ENCODE assay signal across 1 fruit fly cellular context in the genomic region with DNA sequence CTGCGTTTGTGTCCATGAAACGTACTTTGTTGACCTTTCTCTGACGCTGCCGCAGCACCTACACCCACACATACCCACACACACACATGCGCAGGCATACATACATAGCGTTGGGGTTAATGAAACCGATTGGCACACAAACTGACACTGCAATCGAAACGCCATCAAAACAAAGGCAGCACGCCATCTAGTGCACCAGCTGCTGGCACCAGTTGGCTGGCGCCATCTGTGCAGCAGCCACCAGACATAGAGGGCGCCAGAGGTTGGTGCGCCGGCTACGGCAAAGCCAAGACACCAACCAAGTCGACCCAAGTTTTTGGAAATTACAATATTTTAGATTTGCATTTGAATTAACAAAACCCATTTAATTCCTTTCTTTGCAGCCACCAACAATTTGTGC.
TF ChIP-seq lines count a peak whose summit lies in the region.

No protein-coding gene starts in this region.

TF ChIP-seq in whole organism, embryonic, 481 proteins besides CTCF, POLR2A, EP300 and RAD21 (continued from another document and continues in another):
- TF ChIP-seq CG10209 (GFP tag; optimal IDR thresholded peaks at IDR 0.05; lab: Kevin White, UChicago), result peak; percentile 50
- 0 out of 2 replicates have a peak, but pooled peaks have one; percentile 11 for TF ChIP-seq dati (GFP tag; IDR thresholded peaks at IDR 0.05; lab: Robert Waterston, UW)
- no peak for TF ChIP-seq Nf-YB (GFP tag; optimal IDR thresholded peaks at IDR 0.05; lab: Kevin White, UChicago)
- TF ChIP-seq GATAe (GFP tag; conservative IDR thresholded peaks at IDR 0.05; lab: Robert Waterston, UW), result no peak
- no peak for TF ChIP-seq eve (GFP tag; optimal IDR thresholded peaks at IDR 0.05; lab: Kevin White, UChicago)
- peak; percentile 40 for TF ChIP-seq fu2 (GFP tag; optimal IDR thresholded peaks at IDR 0.05; lab: Kevin White, UChicago)
- TF ChIP-seq CG1647 (GFP tag; optimal IDR thresholded peaks at IDR 0.05; lab: Kevin White, UChicago), result peak; percentile 57
- no peak for TF ChIP-seq CG1233 (GFP tag; optimal IDR thresholded peaks at IDR 0.05; lab: Kevin White, UChicago)
- no peak for TF ChIP-seq CG31224 (GFP tag; IDR thresholded peaks at IDR 0.05; lab: Robert Waterston, UW)
- TF ChIP-seq Bgb (GFP tag; IDR thresholded peaks at IDR 0.05; lab: Robert Waterston, UW; ENCODE audit: partially characterized antibody), result peak; percentile 70
- peak; percentile 54 for TF ChIP-seq CG17359 (tag; optimal IDR thresholded peaks at IDR 0.05; lab: Kevin White, UChicago)
- TF ChIP-seq CG32767 (GFP tag; IDR thresholded peaks at IDR 0.05; lab: Robert Waterston, UW), result no peak
- peak; percentile 38 for TF ChIP-seq CG13424 (tag; optimal IDR thresholded peaks at IDR 0.05; lab: Kevin White, UChicago)
- no peak; the same call in 1 of the 2 replicates for TF ChIP-seq CG17612 (GFP tag; IDR thresholded peaks at IDR 0.05; lab: Robert Waterston, UW)
- TF ChIP-seq bbx (GFP tag; IDR thresholded peaks at IDR 0.05; lab: Robert Waterston, UW; ENCODE audit: partially characterized antibody), result peak; percentile 53
- peak; percentile 44; the same call in 1 of the 3 replicates for TF ChIP-seq CG6175 (GFP tag; IDR thresholded peaks at IDR 0.05; lab: Robert Waterston, UW)
- TF ChIP-seq Deaf1 (tag; optimal IDR thresholded peaks at IDR 0.05; lab: Kevin White, UChicago), result peak; percentile 5
- TF ChIP-seq HmgD (GFP tag; optimal IDR thresholded peaks at IDR 0.05; lab: Kevin White, UChicago), result peak; percentile 90
- TF ChIP-seq CG9876 (GFP tag; optimal IDR thresholded peaks at IDR 0.05; lab: Kevin White, UChicago), result peak; percentile 81
- no peak for TF ChIP-seq CG10565 (GFP tag; optimal IDR thresholded peaks at IDR 0.05; lab: Kevin White, UChicago)
- TF ChIP-seq CG33557 (GFP tag; optimal IDR thresholded peaks at IDR 0.05; lab: Kevin White, UChicago), result no peak
- peak; percentile 26 for TF ChIP-seq B-H2 (GFP tag; optimal IDR thresholded peaks at IDR 0.05; lab: Kevin White, UChicago)
- TF ChIP-seq ems (GFP tag; optimal IDR thresholded peaks at IDR 0.05; lab: Kevin White, UChicago), result no peak
- no peak for TF ChIP-seq bowl (GFP tag; IDR thresholded peaks at IDR 0.05; lab: Robert Waterston, UW)
- no peak for TF ChIP-seq CG11696 (GFP tag; IDR thresholded peaks at IDR 0.05; lab: Robert Waterston, UW)
- TF ChIP-seq Dip3 (GFP tag; optimal IDR thresholded peaks at IDR 0.05; lab: Kevin White, UChicago), result peak; percentile 36
- peak; percentile 21 for TF ChIP-seq CG2678 (tag; optimal IDR thresholded peaks at IDR 0.05; lab: Kevin White, UChicago)
- TF ChIP-seq hkb (optimal IDR thresholded peaks at IDR 0.05; lab: Kevin White, UChicago), result peak; percentile 97
- TF ChIP-seq hkb (GFP tag; IDR thresholded peaks at IDR 0.05; lab: Robert Waterston, UW), result no peak
- peak; percentile 28 for TF ChIP-seq CG10274 (GFP tag; optimal IDR thresholded peaks at IDR 0.05; lab: Kevin White, UChicago)
- no peak for TF ChIP-seq Sry-β (GFP tag; optimal IDR thresholded peaks at IDR 0.05; lab: Kevin White, UChicago)
- TF ChIP-seq tio (GFP tag; optimal IDR thresholded peaks at IDR 0.05; lab: Kevin White, UChicago), result no peak
- peak; percentile 28 for TF ChIP-seq dm (GFP tag; optimal IDR thresholded peaks at IDR 0.05; lab: Kevin White, UChicago)
- no peak for TF ChIP-seq hbn (GFP tag; IDR thresholded peaks at IDR 0.05; lab: Robert Waterston, UW; ENCODE audit: partially characterized antibody)
- TF ChIP-seq CG6854 (GFP tag; optimal IDR thresholded peaks at IDR 0.05; lab: Kevin White, UChicago), result no peak
- TF ChIP-seq NC2β (GFP tag; optimal IDR thresholded peaks at IDR 0.05; lab: Kevin White, UChicago), result peak; percentile 58
- TF ChIP-seq Ssrp (tag; optimal IDR thresholded peaks at IDR 0.05; lab: Kevin White, UChicago), result no peak
- TF ChIP-seq CG5180 (GFP tag; optimal IDR thresholded peaks at IDR 0.05; lab: Kevin White, UChicago), result no peak
- TF ChIP-seq salm (tag; optimal IDR thresholded peaks at IDR 0.05; lab: Kevin White, UChicago), result no peak
- TF ChIP-seq ind (GFP tag; optimal IDR thresholded peaks at IDR 0.05; lab: Kevin White, UChicago), result peak; percentile 71
- no peak for TF ChIP-seq Atf6 (GFP tag; IDR thresholded peaks at IDR 0.05; lab: Robert Waterston, UW)
- no peak for TF ChIP-seq inv (GFP tag; IDR thresholded peaks at IDR 0.05; lab: Robert Waterston, UW; ENCODE audit: partially characterized antibody)
- TF ChIP-seq BEAF-32 (GFP tag; optimal IDR thresholded peaks at IDR 0.05; lab: Kevin White, UChicago), result peak; percentile 10
- 0 out of 2 replicates have a peak, but pooled peaks have one; percentile 28 for TF ChIP-seq MBD-R2 (GFP tag; IDR thresholded peaks at IDR 0.05; lab: Robert Waterston, UW)
- no peak for TF ChIP-seq Hand (GFP tag; optimal IDR thresholded peaks at IDR 0.05; lab: Kevin White, UChicago)
- TF ChIP-seq Meics (GFP tag; optimal IDR thresholded peaks at IDR 0.05; lab: Kevin White, UChicago), result peak; percentile 54
- no peak for TF ChIP-seq Doc2 (GFP tag; IDR thresholded peaks at IDR 0.05; lab: Robert Waterston, UW)
- TF ChIP-seq schlank (tag; optimal IDR thresholded peaks at IDR 0.05; lab: Kevin White, UChicago), result no peak
- no peak for TF ChIP-seq dmrt99B (tag; optimal IDR thresholded peaks at IDR 0.05; lab: Kevin White, UChicago)
- no peak for TF ChIP-seq ap (GFP tag; IDR thresholded peaks at IDR 0.05; lab: Robert Waterston, UW)
- no peak for TF ChIP-seq CG31441 (GFP tag; IDR thresholded peaks at IDR 0.05; lab: Robert Waterston, UW)
- TF ChIP-seq cas (GFP tag; IDR thresholded peaks at IDR 0.05; lab: Robert Waterston, UW), result no peak
- no peak for TF ChIP-seq CG7745 (tag; optimal IDR thresholded peaks at IDR 0.05; lab: Kevin White, UChicago)
- no peak for TF ChIP-seq z (GFP tag; IDR thresholded peaks at IDR 0.05; lab: Robert Waterston, UW)
- peak; percentile 56 for TF ChIP-seq CG17912 (GFP tag; optimal IDR thresholded peaks at IDR 0.05; lab: Kevin White, UChicago)
- 0 out of 2 replicates have a peak, but pooled peaks have one; percentile 9 for TF ChIP-seq dimm (GFP tag; IDR thresholded peaks at IDR 0.05; lab: Robert Waterston, UW)
- TF ChIP-seq Camta (GFP tag; optimal IDR thresholded peaks at IDR 0.05; lab: Kevin White, UChicago), result peak; percentile 64
- TF ChIP-seq trh (GFP tag; optimal IDR thresholded peaks at IDR 0.05; lab: Kevin White, UChicago), result no peak
- peak; percentile 68 for TF ChIP-seq tgo (GFP tag; IDR thresholded peaks at IDR 0.05; lab: Robert Waterston, UW)
- TF ChIP-seq CG12659 (GFP tag; optimal IDR thresholded peaks at IDR 0.05; lab: Kevin White, UChicago), result peak; percentile 22
- TF ChIP-seq fd102C (GFP tag; optimal IDR thresholded peaks at IDR 0.05; lab: Kevin White, UChicago), result no peak
- TF ChIP-seq CG12769 (tag; optimal IDR thresholded peaks at IDR 0.05; lab: Kevin White, UChicago), result peak; percentile 68
- peak; percentile 62; the same call in 1 of the 2 replicates for TF ChIP-seq danr (GFP tag; IDR thresholded peaks at IDR 0.05; lab: Robert Waterston, UW)
- peak; percentile 32; the same call in 1 of the 2 replicates for TF ChIP-seq CG7372 (GFP tag; IDR thresholded peaks at IDR 0.05; lab: Robert Waterston, UW)
- TF ChIP-seq NC2α (GFP tag; optimal IDR thresholded peaks at IDR 0.05; lab: Kevin White, UChicago), result peak; percentile 33
- TF ChIP-seq h (optimal IDR thresholded peaks at IDR 0.05; lab: Kevin White, UChicago), result no peak
- peak; percentile 52 for TF ChIP-seq CG14710 (tag; optimal IDR thresholded peaks at IDR 0.05; lab: Kevin White, UChicago)
- peak; percentile 38 for TF ChIP-seq CG31365 (tag; optimal IDR thresholded peaks at IDR 0.05; lab: Kevin White, UChicago)
- TF ChIP-seq CG17829 (tag; optimal IDR thresholded peaks at IDR 0.05; lab: Kevin White, UChicago), result peak; percentile 69
- peak; percentile 61; the same call in 1 of the 2 replicates for TF ChIP-seq CG14014 (GFP tag; IDR thresholded peaks at IDR 0.05; lab: Robert Waterston, UW)
- TF ChIP-seq wor (GFP tag; IDR thresholded peaks at IDR 0.05; lab: Robert Waterston, UW), result no peak
- peak; percentile 72; the same call in 1 of the 2 replicates for TF ChIP-seq HLH3B (GFP tag; IDR thresholded peaks at IDR 0.05; lab: Robert Waterston, UW)
- no peak for TF ChIP-seq gsb-n (tag; optimal IDR thresholded peaks at IDR 0.05; lab: Kevin White, UChicago)
- no peak for TF ChIP-seq Awh (GFP tag; IDR thresholded peaks at IDR 0.05; lab: Robert Waterston, UW)
- peak; percentile 17 for TF ChIP-seq CG12155 (GFP tag; optimal IDR thresholded peaks at IDR 0.05; lab: Kevin White, UChicago)
- peak; percentile 77 for TF ChIP-seq CG3163 (GFP tag; optimal IDR thresholded peaks at IDR 0.05; lab: Kevin White, UChicago)
- peak; percentile 72 for TF ChIP-seq ssp (GFP tag; IDR thresholded peaks at IDR 0.05; lab: Robert Waterston, UW)
- TF ChIP-seq CG14441 (GFP tag; IDR thresholded peaks at IDR 0.05; lab: Robert Waterston, UW), result peak; percentile 73
- TF ChIP-seq CG7271 (tag; optimal IDR thresholded peaks at IDR 0.05; lab: Kevin White, UChicago), result no peak
- TF ChIP-seq Hr78 (GFP tag; optimal IDR thresholded peaks at IDR 0.05; lab: Kevin White, UChicago), result peak in 1 of 2 experiments; percentile 85
- TF ChIP-seq pfk (GFP tag; optimal IDR thresholded peaks at IDR 0.05; lab: Kevin White, UChicago), result no peak
- TF ChIP-seq gsb (GFP tag; IDR thresholded peaks at IDR 0.05; lab: Robert Waterston, UW), result peak; percentile 56
- TF ChIP-seq gfzf (GFP tag; optimal IDR thresholded peaks at IDR 0.05; lab: Kevin White, UChicago), result peak; percentile 45
- peak; percentile 56 for TF ChIP-seq CG4404 (GFP tag; IDR thresholded peaks at IDR 0.05; lab: Robert Waterston, UW)
- peak; percentile 86 for TF ChIP-seq ken (GFP tag; IDR thresholded peaks at IDR 0.05; lab: Robert Waterston, UW)
- no peak for TF ChIP-seq CG8924 (tag; optimal IDR thresholded peaks at IDR 0.05; lab: Kevin White, UChicago)
- no peak for TF ChIP-seq CG3281 (GFP tag; optimal IDR thresholded peaks at IDR 0.05; lab: Kevin White, UChicago)
- peak; percentile 37; the same call in 2 of the 3 replicates for TF ChIP-seq row (GFP tag; IDR thresholded peaks at IDR 0.05; lab: Robert Waterston, UW)
- TF ChIP-seq btn (GFP tag; optimal IDR thresholded peaks at IDR 0.05; lab: Kevin White, UChicago), result no peak
- peak; percentile 17 for TF ChIP-seq twi (tag; optimal IDR thresholded peaks at IDR 0.05; lab: Kevin White, UChicago)
- TF ChIP-seq CG17568 (GFP tag; optimal IDR thresholded peaks at IDR 0.05; lab: Kevin White, UChicago), result no peak
- peak; percentile 59 for TF ChIP-seq CG11504 (tag; optimal IDR thresholded peaks at IDR 0.05; lab: Kevin White, UChicago)
- TF ChIP-seq CG12236 (GFP tag; optimal IDR thresholded peaks at IDR 0.05; lab: Kevin White, UChicago), result no peak
- TF ChIP-seq CG4730 (GFP tag; IDR thresholded peaks at IDR 0.05; lab: Robert Waterston, UW), result peak; percentile 57; the same call in 1 of the 2 replicates
- no peak for TF ChIP-seq CG11398 (GFP tag; optimal IDR thresholded peaks at IDR 0.05; lab: Kevin White, UChicago)
- TF ChIP-seq ranshi (GFP tag; IDR thresholded peaks at IDR 0.05; lab: Robert Waterston, UW), result peak; percentile 78
- TF ChIP-seq slou (GFP tag; optimal IDR thresholded peaks at IDR 0.05; lab: Kevin White, UChicago), result peak; percentile 49
- peak; percentile 86 for TF ChIP-seq jumu (GFP tag; optimal IDR thresholded peaks at IDR 0.05; lab: Kevin White, UChicago)
- TF ChIP-seq oc (tag; optimal IDR thresholded peaks at IDR 0.05; lab: Kevin White, UChicago), result no peak
- TF ChIP-seq Med (GFP tag; lab: Kevin White, UChicago), result peak; percentile 97
- TF ChIP-seq CG4820 (GFP tag; optimal IDR thresholded peaks at IDR 0.05; lab: Kevin White, UChicago), result peak; percentile 63
- TF ChIP-seq tna (GFP tag; IDR thresholded peaks at IDR 0.05; lab: Robert Waterston, UW; ENCODE audit: partially characterized antibody), result no peak
- TF ChIP-seq vnd (GFP tag; IDR thresholded peaks at IDR 0.05; lab: Robert Waterston, UW; ENCODE audit: partially characterized antibody), result no peak
- TF ChIP-seq br (optimal IDR thresholded peaks at IDR 0.05; lab: Kevin White, UChicago), result no peak
- TF ChIP-seq CG10959 (GFP tag; IDR thresholded peaks at IDR 0.05; lab: Robert Waterston, UW), result peak; percentile 83
- TF ChIP-seq Nf-YC (tag; optimal IDR thresholded peaks at IDR 0.05; lab: Kevin White, UChicago), result peak; percentile 34
- TF ChIP-seq PHDP (tag; optimal IDR thresholded peaks at IDR 0.05; lab: Kevin White, UChicago), result no peak
- peak; percentile 57 for TF ChIP-seq CoRest (tag; optimal IDR thresholded peaks at IDR 0.05; lab: Kevin White, UChicago)
- TF ChIP-seq Dip2 (GFP tag; IDR thresholded peaks at IDR 0.05; lab: Robert Waterston, UW), result peak; percentile 100
- TF ChIP-seq CG7357 (GFP tag; IDR thresholded peaks at IDR 0.05; lab: Robert Waterston, UW), result 0 out of 3 replicates have a peak, but pooled peaks have one; percentile 11
- TF ChIP-seq sr (GFP tag; IDR thresholded peaks at IDR 0.05; lab: Robert Waterston, UW), result peak; percentile 51; the same call in 2 of the 3 replicates
- TF ChIP-seq mld (GFP tag; IDR thresholded peaks at IDR 0.05; lab: Robert Waterston, UW; ENCODE audit: partially characterized antibody), result no peak
- TF ChIP-seq lola (GFP tag; optimal IDR thresholded peaks at IDR 0.05; lab: Kevin White, UChicago), result no peak
- peak; percentile 48 for TF ChIP-seq E2f1 (GFP tag; IDR thresholded peaks at IDR 0.05; lab: Robert Waterston, UW)
- peak; percentile 51 for TF ChIP-seq yki (optimal IDR thresholded peaks at IDR 0.05; lab: Kevin White, UChicago)
- no peak for TF ChIP-seq Neu2 (GFP tag; optimal IDR thresholded peaks at IDR 0.05; lab: Kevin White, UChicago; ENCODE audit: borderline replicate concordance)
- TF ChIP-seq CG10147 (GFP tag; optimal IDR thresholded peaks at IDR 0.05; lab: Kevin White, UChicago), result peak; percentile 20
- peak; percentile 83 for TF ChIP-seq vvl (GFP tag; IDR thresholded peaks at IDR 0.05; lab: Robert Waterston, UW)
- no peak for TF ChIP-seq Dll (GFP tag; IDR thresholded peaks at IDR 0.05; lab: Robert Waterston, UW; ENCODE audit: partially characterized antibody)
- TF ChIP-seq CG13123 (GFP tag; optimal IDR thresholded peaks at IDR 0.05; lab: Kevin White, UChicago), result peak; percentile 6
- no peak for TF ChIP-seq Trl (optimal IDR thresholded peaks at IDR 0.05; lab: Kevin White, UChicago)
- peak; percentile 81 for TF ChIP-seq Trl (GFP tag; optimal IDR thresholded peaks at IDR 0.05; lab: Kevin White, UChicago)
- TF ChIP-seq CG4328 (GFP tag; optimal IDR thresholded peaks at IDR 0.05; lab: Kevin White, UChicago), result peak; percentile 32
- peak; percentile 72 for TF ChIP-seq CG8089 (GFP tag; optimal IDR thresholded peaks at IDR 0.05; lab: Kevin White, UChicago)
- TF ChIP-seq Kr (GFP tag; optimal IDR thresholded peaks at IDR 0.05; lab: Kevin White, UChicago), result no peak
- peak; percentile 70 for TF ChIP-seq Hr3 (GFP tag; optimal IDR thresholded peaks at IDR 0.05; lab: Kevin White, UChicago)
- TF ChIP-seq hb (GFP tag; IDR thresholded peaks at IDR 0.05; lab: Robert Waterston, UW; ENCODE audit: partially characterized antibody), result no peak
